Fruit fly (Drosophila melanogaster): ENCODE measurements around the gene RpL15.

Gene RpL15

DNA sequence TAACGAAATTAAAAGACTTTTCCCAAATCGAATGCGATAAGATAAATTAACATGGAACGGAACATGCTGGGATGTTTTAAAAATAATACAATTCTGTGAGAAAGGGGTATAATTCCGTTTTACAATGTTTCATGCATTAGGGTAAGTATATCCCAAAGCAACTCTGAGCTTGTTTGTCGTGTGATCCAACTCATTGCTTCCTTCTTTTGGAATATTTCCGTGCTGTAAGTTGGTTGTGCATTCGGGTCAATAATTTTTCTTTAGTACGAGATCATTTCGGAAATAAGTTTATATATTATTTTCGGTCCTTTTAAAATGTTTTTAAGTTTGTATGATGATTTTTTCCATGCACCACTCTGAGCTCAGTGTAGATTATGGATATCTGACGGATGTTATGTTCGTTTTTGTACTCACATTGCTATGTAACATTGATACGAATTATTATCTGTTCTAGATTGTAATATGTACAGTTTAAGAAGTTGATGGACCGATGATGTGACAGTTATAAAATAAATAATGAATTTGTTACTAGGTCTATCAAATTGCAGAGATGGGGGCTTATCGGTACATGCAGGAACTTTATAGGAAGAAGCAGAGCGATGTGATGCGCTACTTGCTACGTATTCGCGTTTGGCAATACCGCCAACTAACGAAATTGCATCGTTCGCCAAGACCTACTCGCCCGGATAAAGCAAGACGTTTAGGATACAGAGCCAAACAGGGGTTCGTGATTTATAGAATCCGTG, at the start of gene RpL15:
Gene RpL15 (plus strand): TSS at position 196 of the 746 bp plus-strand sequence.
- no peak for TF ChIP-seq CG14655 (GFP tag; optimal IDR thresholded peaks at IDR 0.05)
- no peak; the same call in 1 of the 2 replicates for TF ChIP-seq Ets98B (GFP tag; IDR thresholded peaks at IDR 0.05)
- peak; percentile 22 for TF ChIP-seq CG15710 (tag; optimal IDR thresholded peaks at IDR 0.05)
- TF ChIP-seq CG12605 (GFP tag; IDR thresholded peaks at IDR 0.05): no peak
- TF ChIP-seq D1 (tag; optimal IDR thresholded peaks at IDR 0.05): no peak
- no peak for TF ChIP-seq CG10348 (GFP tag; IDR thresholded peaks at IDR 0.05)
- TF ChIP-seq Snoo (tag; optimal IDR thresholded peaks at IDR 0.05): peak; percentile 22
- no peak; the same call in 2 of the 3 replicates for TF ChIP-seq CG4496 (GFP tag; IDR thresholded peaks at IDR 0.05)
- TF ChIP-seq CG32121 (GFP tag; IDR thresholded peaks at IDR 0.05): no peak
- TF ChIP-seq CG9948 (tag; optimal IDR thresholded peaks at IDR 0.05): peak; percentile 21
- TF ChIP-seq CG8159 (tag; optimal IDR thresholded peaks at IDR 0.05): peak; percentile 27
- TF ChIP-seq gl (tag; optimal IDR thresholded peaks at IDR 0.05): no peak
- TF ChIP-seq CG8301 (tag; optimal IDR thresholded peaks at IDR 0.05): no peak
- no peak for TF ChIP-seq EcR (GFP tag; optimal IDR thresholded peaks at IDR 0.05)
- peak; percentile 30 for TF ChIP-seq CG34367 (tag; optimal IDR thresholded peaks at IDR 0.05)
- no peak for TF ChIP-seq Pif1A (GFP tag; optimal IDR thresholded peaks at IDR 0.05)
- no peak for TF ChIP-seq CG17806 (tag; optimal IDR thresholded peaks at IDR 0.05)
- TF ChIP-seq Pif1B (GFP tag; optimal IDR thresholded peaks at IDR 0.05): no peak
- TF ChIP-seq fd96Ca (GFP tag; IDR thresholded peaks at IDR 0.05): no peak
- TF ChIP-seq rn (GFP tag; IDR thresholded peaks at IDR 0.05): no peak
- TF ChIP-seq CG13204 (GFP tag; optimal IDR thresholded peaks at IDR 0.05): no peak

DNA sequence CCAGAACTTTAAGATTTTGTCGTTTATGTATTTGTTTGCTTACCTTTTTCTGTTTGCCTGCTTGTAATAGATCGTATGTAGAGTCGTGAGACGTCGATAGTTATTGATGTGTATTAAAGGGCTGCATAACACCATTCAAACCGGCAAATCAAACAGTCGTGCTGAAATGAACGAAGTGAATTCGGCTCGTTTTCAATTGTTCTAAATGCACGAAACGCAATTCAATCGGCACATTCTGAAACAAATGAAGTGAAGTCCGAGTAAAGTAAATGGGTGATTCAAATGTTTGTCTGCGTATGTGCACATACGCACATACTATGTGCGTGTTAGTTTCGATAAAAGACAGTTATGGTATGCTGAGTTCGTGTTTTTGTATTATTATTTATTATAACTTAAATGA, 5.1 kb upstream of the RpL15 start:
- TF ChIP-seq CG10348 (GFP tag; IDR thresholded peaks at IDR 0.05) (no peak), CG34367 (tag; optimal IDR thresholded peaks at IDR 0.05) (no peak), CG9948 (tag; optimal IDR thresholded peaks at IDR 0.05) (no peak), Pif1A (GFP tag; optimal IDR thresholded peaks at IDR 0.05) (no peak), CG15710 (tag; optimal IDR thresholded peaks at IDR 0.05) (no peak), Ets98B (GFP tag; IDR thresholded peaks at IDR 0.05) (no peak), CG8159 (tag; optimal IDR thresholded peaks at IDR 0.05) (no peak), rn (GFP tag; IDR thresholded peaks at IDR 0.05) (no peak), CG13204 (GFP tag; optimal IDR thresholded peaks at IDR 0.05) (no peak), D1 (tag; optimal IDR thresholded peaks at IDR 0.05) (no peak), fd96Ca (GFP tag; IDR thresholded peaks at IDR 0.05) (no peak), CG32121 (GFP tag; IDR thresholded peaks at IDR 0.05) (no peak), CG12605 (GFP tag; IDR thresholded peaks at IDR 0.05) (no peak), CG4496 (GFP tag; IDR thresholded peaks at IDR 0.05) (no peak)

DNA sequence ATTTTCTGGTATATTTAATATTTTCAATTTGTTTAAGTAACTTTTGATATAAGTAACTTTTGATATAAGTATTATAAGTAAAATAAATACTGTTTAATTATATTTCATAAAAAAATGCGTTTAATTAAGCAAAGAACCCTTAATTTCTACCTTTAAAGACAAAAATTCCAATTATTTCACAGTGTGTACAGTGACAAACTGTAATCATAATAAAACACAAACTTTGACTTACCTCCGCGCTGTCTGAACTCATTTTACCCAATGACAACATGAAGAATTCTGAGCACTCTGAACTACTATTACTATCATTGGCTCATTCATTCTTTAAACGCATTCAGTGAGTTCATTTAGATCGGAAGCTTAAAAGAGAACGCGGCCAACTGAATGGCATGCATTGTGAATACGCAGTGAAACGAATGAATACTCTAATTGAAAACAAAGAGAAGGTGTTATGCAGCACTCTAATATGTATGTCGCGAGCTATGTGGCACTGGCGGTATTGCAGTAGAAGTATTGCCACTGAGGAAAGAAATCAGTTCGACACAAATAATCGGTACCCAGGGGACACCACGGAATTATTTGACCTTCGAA, 2.6 kb upstream of the RpL15 start:
- no peak for TF ChIP-seq Ets98B (GFP tag; IDR thresholded peaks at IDR 0.05)
- TF ChIP-seq CG15710 (tag; optimal IDR thresholded peaks at IDR 0.05): no peak
- TF ChIP-seq CG14655 (GFP tag; optimal IDR thresholded peaks at IDR 0.05): no peak
- TF ChIP-seq CG32121 (GFP tag; IDR thresholded peaks at IDR 0.05): no peak
- no peak for TF ChIP-seq CG12605 (GFP tag; IDR thresholded peaks at IDR 0.05)
- TF ChIP-seq CG17806 (tag; optimal IDR thresholded peaks at IDR 0.05): no peak
- TF ChIP-seq EcR (GFP tag; optimal IDR thresholded peaks at IDR 0.05): no peak
- no peak for TF ChIP-seq CG8159 (tag; optimal IDR thresholded peaks at IDR 0.05)
- no peak for TF ChIP-seq Pif1A (GFP tag; optimal IDR thresholded peaks at IDR 0.05)

DNA sequence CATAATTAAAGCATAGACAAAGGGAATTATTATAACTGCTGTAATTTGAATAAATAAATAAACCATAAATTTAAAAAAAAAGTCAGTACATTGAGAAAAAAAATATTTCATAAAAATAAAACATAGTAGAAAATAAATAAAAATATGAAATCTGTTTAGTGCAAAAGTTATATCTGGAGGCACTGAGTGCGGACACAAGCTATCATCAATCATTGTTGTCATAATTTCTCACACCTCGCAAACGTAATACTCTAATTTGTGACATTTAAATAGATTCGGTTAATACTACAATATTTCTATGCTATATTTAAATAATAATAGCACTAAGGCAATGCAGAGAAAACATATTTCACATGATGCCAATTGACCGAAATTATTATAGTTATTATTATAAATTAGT, 1.4 kb upstream of the RpL15 start:
- TF ChIP-seq Pif1B (GFP tag; optimal IDR thresholded peaks at IDR 0.05) (no peak), CG9948 (tag; optimal IDR thresholded peaks at IDR 0.05) (no peak), CG34367 (tag; optimal IDR thresholded peaks at IDR 0.05) (no peak), rn (GFP tag; IDR thresholded peaks at IDR 0.05) (no peak), CG4496 (GFP tag; IDR thresholded peaks at IDR 0.05) (no peak), CG15710 (tag; optimal IDR thresholded peaks at IDR 0.05) (no peak), Pif1A (GFP tag; optimal IDR thresholded peaks at IDR 0.05) (no peak), fd96Ca (GFP tag; IDR thresholded peaks at IDR 0.05) (no peak), Snoo (tag; optimal IDR thresholded peaks at IDR 0.05) (no peak), Ets98B (GFP tag; IDR thresholded peaks at IDR 0.05) (no peak), CG13204 (GFP tag; optimal IDR thresholded peaks at IDR 0.05) (no peak), CG12605 (GFP tag; IDR thresholded peaks at IDR 0.05) (no peak), CG17806 (tag; optimal IDR thresholded peaks at IDR 0.05) (no peak), gl (tag; optimal IDR thresholded peaks at IDR 0.05) (no peak), CG8159 (tag; optimal IDR thresholded peaks at IDR 0.05) (no peak), CG8301 (tag; optimal IDR thresholded peaks at IDR 0.05) (no peak), EcR (GFP tag; optimal IDR thresholded peaks at IDR 0.05) (no peak), CG32121 (GFP tag; IDR thresholded peaks at IDR 0.05) (no peak), D1 (tag; optimal IDR thresholded peaks at IDR 0.05) (no peak)

DNA sequence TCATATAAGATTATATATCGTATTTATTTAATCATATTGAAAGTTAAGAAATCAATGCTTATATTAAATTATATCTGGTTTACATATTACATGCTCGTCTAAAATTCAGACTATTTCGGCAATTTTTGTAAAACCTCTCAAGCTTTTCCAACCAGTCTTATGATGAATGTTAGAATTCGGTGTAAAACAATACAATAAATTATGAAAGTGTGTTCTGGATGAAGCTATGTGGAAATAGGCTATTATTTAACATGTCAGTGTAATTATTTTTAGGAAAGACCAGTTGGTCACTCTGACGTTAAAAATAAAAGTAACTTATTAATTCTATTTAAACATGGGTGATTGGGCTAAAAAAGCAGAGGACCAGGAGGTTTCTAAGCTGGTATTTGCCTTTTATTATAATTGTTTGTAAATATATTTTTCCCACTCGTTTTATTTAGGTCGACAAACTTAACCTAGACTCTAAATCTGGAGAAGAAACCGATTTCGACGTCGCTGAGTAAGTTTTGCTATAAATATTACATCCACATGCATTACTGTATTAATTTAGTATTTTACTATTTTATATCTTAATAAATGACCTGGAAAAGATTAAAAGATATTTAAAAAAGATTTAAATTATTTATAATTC, 12.1 kb downstream of the RpL15 start, which contains the start of gene Dbp80:
Gene Dbp80 (plus strand): TSS at position 276 of the 631 bp plus-strand sequence.
- TF ChIP-seq CG8159 (tag; optimal IDR thresholded peaks at IDR 0.05) (no peak), Snoo (tag; optimal IDR thresholded peaks at IDR 0.05) (peak; percentile 20), Pif1B (GFP tag; optimal IDR thresholded peaks at IDR 0.05) (no peak), CG13204 (GFP tag; optimal IDR thresholded peaks at IDR 0.05) (no peak), CG14655 (GFP tag; optimal IDR thresholded peaks at IDR 0.05) (peak; percentile 34), CG34367 (tag; optimal IDR thresholded peaks at IDR 0.05) (peak; percentile 35), CG9948 (tag; optimal IDR thresholded peaks at IDR 0.05) (no peak)
